Fruit fly (Drosophila melanogaster): ENCODE results near the gene Dtd.

Dtd gene

dm6 chr3R:11392805-11393204 is 37.1 kb upstream of the Dtd start (continued):
- peak; percentile 60 for TF ChIP-seq CG11398 (GFP tag; optimal IDR thresholded peaks at IDR 0.05)
- TF ChIP-seq hth (optimal IDR thresholded peaks at IDR 0.05), result no peak
- peak; percentile 51 for TF ChIP-seq CG12391 (tag; optimal IDR thresholded peaks at IDR 0.05)
- TF ChIP-seq br (optimal IDR thresholded peaks at IDR 0.05), result no peak
- peak; percentile 91 for TF ChIP-seq fd102C (GFP tag; optimal IDR thresholded peaks at IDR 0.05)
- peak; percentile 82 for TF ChIP-seq Mes4 (GFP tag; optimal IDR thresholded peaks at IDR 0.05)
- TF ChIP-seq lab (GFP tag; optimal IDR thresholded peaks at IDR 0.05), result no peak
- peak; percentile 69 for TF ChIP-seq CG9876 (GFP tag; optimal IDR thresholded peaks at IDR 0.05)
- peak; percentile 69 for TF ChIP-seq CG11723 (GFP tag; optimal IDR thresholded peaks at IDR 0.05)
- TF ChIP-seq Lim3 (GFP tag; IDR thresholded peaks at IDR 0.05), result no peak
- peak; percentile 40 for TF ChIP-seq Nf-YB (GFP tag; optimal IDR thresholded peaks at IDR 0.05)
- no peak for TF ChIP-seq CG3281 (GFP tag; optimal IDR thresholded peaks at IDR 0.05)
- no peak for TF ChIP-seq Antp (GFP tag; optimal IDR thresholded peaks at IDR 0.05)
- peak; percentile 59 for TF ChIP-seq CG15601 (tag; optimal IDR thresholded peaks at IDR 0.05)
- peak; percentile 86 for TF ChIP-seq Kr (GFP tag; optimal IDR thresholded peaks at IDR 0.05)
- TF ChIP-seq sob (GFP tag; IDR thresholded peaks at IDR 0.05), result no peak; the same call in 1 of the 2 replicates
- peak; percentile 90 for TF ChIP-seq CG8290 (GFP tag; optimal IDR thresholded peaks at IDR 0.05)
- TF ChIP-seq CG8290 (tag; optimal IDR thresholded peaks at IDR 0.05), result peak; percentile 83 to 96
- TF ChIP-seq Ptx1 (GFP tag; IDR thresholded peaks at IDR 0.05), result peak; percentile 59; the same call in 1 of the 2 replicates
- TF ChIP-seq CG17361 (GFP tag; IDR thresholded peaks at IDR 0.05), result no peak; the same call in 2 of the 3 replicates
- TF ChIP-seq Six4 (GFP tag; optimal IDR thresholded peaks at IDR 0.05), result peak; percentile 44
- TF ChIP-seq MBD-R2 (GFP tag; IDR thresholded peaks at IDR 0.05), result no peak
- peak; percentile 26; the same call in 1 of the 2 replicates for TF ChIP-seq NFAT (GFP tag; IDR thresholded peaks at IDR 0.05)
- peak; percentile 48 for TF ChIP-seq gem (tag; optimal IDR thresholded peaks at IDR 0.05)
- TF ChIP-seq Rfx (GFP tag; IDR thresholded peaks at IDR 0.05), result no peak; the same call in 1 of the 2 replicates
- peak; percentile 36 for TF ChIP-seq YL-1 (GFP tag; optimal IDR thresholded peaks at IDR 0.05)
- 0 out of 2 replicates have a peak, but pooled peaks have one; percentile 37 for TF ChIP-seq ro (GFP tag; IDR thresholded peaks at IDR 0.05)
- TF ChIP-seq Atf3 (GFP tag; optimal IDR thresholded peaks at IDR 0.05), result peak; percentile 23
- TF ChIP-seq CG11696 (GFP tag; IDR thresholded peaks at IDR 0.05), result no peak
- TF ChIP-seq dimm (GFP tag; IDR thresholded peaks at IDR 0.05), result peak; percentile 40; the same call in 1 of the 2 replicates
- no peak for TF ChIP-seq gcm (GFP tag; optimal IDR thresholded peaks at IDR 0.05)
- peak; percentile 51 for TF ChIP-seq CG3065 (GFP tag; optimal IDR thresholded peaks at IDR 0.05)
- peak; percentile 83 for TF ChIP-seq CG33213 (GFP tag; optimal IDR thresholded peaks at IDR 0.05)
- peak; percentile 47 for TF ChIP-seq CG18764 (GFP tag; optimal IDR thresholded peaks at IDR 0.05)
- TF ChIP-seq CG31365 (tag; optimal IDR thresholded peaks at IDR 0.05), result peak; percentile 96
- TF ChIP-seq CG10565 (GFP tag; optimal IDR thresholded peaks at IDR 0.05), result peak; percentile 2
- TF ChIP-seq CG5245 (GFP tag; optimal IDR thresholded peaks at IDR 0.05), result peak; percentile 47
- TF ChIP-seq wek (GFP tag; optimal IDR thresholded peaks at IDR 0.05), result peak; percentile 84
- TF ChIP-seq CG15696 (tag; optimal IDR thresholded peaks at IDR 0.05), result peak; percentile 68
- peak; percentile 61 for TF ChIP-seq p53 (GFP tag; optimal IDR thresholded peaks at IDR 0.05)
- no peak for TF ChIP-seq seq (GFP tag; IDR thresholded peaks at IDR 0.05)
- TF ChIP-seq bowl (GFP tag; IDR thresholded peaks at IDR 0.05), result no peak
- peak; percentile 65 for TF ChIP-seq ttk (GFP tag; IDR thresholded peaks at IDR 0.05)
- no peak for TF ChIP-seq CG30020 (tag; optimal IDR thresholded peaks at IDR 0.05)
- TF ChIP-seq knrl (GFP tag; IDR thresholded peaks at IDR 0.05; ENCODE audit: partially characterized antibody), result no peak
- peak; percentile 73 for TF ChIP-seq CG18619 (GFP tag; optimal IDR thresholded peaks at IDR 0.05)
- no peak for TF ChIP-seq CG16813 (GFP tag; IDR thresholded peaks at IDR 0.05; ENCODE audit: partially characterized antibody)
- TF ChIP-seq CG8765 (GFP tag; IDR thresholded peaks at IDR 0.05), result peak; percentile 26; the same call in 1 of the 2 replicates
- TF ChIP-seq HLH3B (GFP tag; IDR thresholded peaks at IDR 0.05), result peak; percentile 70; the same call in 1 of the 2 replicates
- TF ChIP-seq cato (GFP tag; optimal IDR thresholded peaks at IDR 0.05; ENCODE audit: borderline replicate concordance), result no peak
- TF ChIP-seq CG13624 (GFP tag; optimal IDR thresholded peaks at IDR 0.05), result peak; percentile 46
- TF ChIP-seq vvl (GFP tag; IDR thresholded peaks at IDR 0.05), result no peak

Measured in whole organism, embryonic.